Worm (Caenorhabditis elegans) whole organism, L4/young adult: Measurements from ENCODE around the gene R07E4.1.

Experiments
- dao-5 ChIP-seq: sonication (generic microtip); optimal IDR thresholded peaks from 2 replicates; lab custom pipeline; 2016; ENCODE audit warnings: missing genotype, missing genetic modification characterization, moderate library complexity, missing compliant biosample characterization
- him-1 ChIP-seq: sonication (generic microtip); optimal IDR thresholded peaks from 2 replicates; lab custom pipeline; 2016; ENCODE audit warnings: missing genotype, missing genetic modification reagents, missing genetic modification characterization, missing compliant biosample characterization

- TF ChIP-seq dao-5 (tag; lab: Kevin White, UChicago) (no peak), him-1 (tag; lab: Kevin White, UChicago) (no peak)
These were observed 13.3 kb downstream of the R07E4.1 start for ce11 chrX:5972212-5972611.
